Fruit fly (Drosophila melanogaster) whole organism, adult: ENCODE results near the gene bcn92.

Source experiments
- CG1620 ChIP-seq: fragments of 200-800 bp; sonication (Bioruptor generic); optimal IDR thresholded peaks from 2 replicates; lab custom pipeline; 2016; ENCODE audit warnings: missing biosample characterization, missing genetic modification characterization
- Hr96 ChIP-seq: fragments of 200-800 bp; sonication (Bioruptor generic); optimal IDR thresholded peaks from 2 replicates; lab custom pipeline; 2016; ENCODE audit warnings: missing biosample characterization, missing genetic modification characterization
- cic ChIP-seq: fragments of 200-800 bp; sonication (Bioruptor generic); optimal IDR thresholded peaks from 2 replicates; lab custom pipeline; 2017; ENCODE audit warnings: missing biosample characterization, mild to moderate bottlenecking, missing genetic modification characterization, moderate library complexity

- no peak for TF ChIP-seq cic
- no peak for TF ChIP-seq CG1620
- TF ChIP-seq Hr96 (GFP tag; lab: Kevin White, UChicago): no peak
Measured at dm6 chrX:2140487-2140886, 9.0 kb downstream of the bcn92 start.
